Worm (Caenorhabditis elegans) whole organism, mixed stage, embryonic: Measurements from ENCODE around the gene F01D5.6.

Experiments
- M03D4.4 ChIP-seq: sonication (generic microtip); optimal IDR thresholded peaks from 2 replicates; lab custom pipeline; 2017; ENCODE audit warnings: mild to moderate bottlenecking, missing genetic modification characterization, missing compliant biosample characterization
- blmp-1 ChIP-seq: fragments of 150-350 bp; optimal IDR thresholded peaks from 2 replicates; lab custom pipeline; 2014; ENCODE audit warnings: missing biosample characterization, missing genetic modification characterization
- ces-1 ChIP-seq: fragments of 150-350 bp; optimal IDR thresholded peaks from 2 replicates; lab custom pipeline; 2014; ENCODE audit warnings: missing biosample characterization, missing genetic modification reagents, missing genetic modification characterization
- elt-1 ChIP-seq: sonication (generic microtip); optimal IDR thresholded peaks from 2 replicates; lab custom pipeline; 2017; ENCODE audit warnings: missing genetic modification characterization, mild to moderate bottlenecking, missing compliant biosample characterization, antibody characterized with exemption, moderate library complexity, borderline replicate concordance; ENCODE audit not compliant: insufficient read depth
- elt-3 ChIP-seq: fragments of 150-350 bp; optimal IDR thresholded peaks from 2 replicates; lab custom pipeline; 2014; ENCODE audit warnings: missing biosample characterization, missing genetic modification characterization
- flh-1 ChIP-seq: fragments of 200-800 bp; sonication (Bioruptor generic); optimal IDR thresholded peaks from 2 replicates; lab custom pipeline; 2018; ENCODE audit warnings: mild to moderate bottlenecking, missing genetic modification characterization, moderate library complexity, missing compliant biosample characterization
- nhr-12 ChIP-seq: fragments of 150-350 bp; optimal IDR thresholded peaks from 2 replicates; lab custom pipeline; 2014; ENCODE audit warnings: missing biosample characterization, missing genetic modification characterization
- nhr-2 ChIP-seq: fragments of 150-350 bp; optimal IDR thresholded peaks from 2 replicates; lab custom pipeline; 2014; ENCODE audit warnings: missing biosample characterization, missing genetic modification characterization
- pha-4 ChIP-seq: fragments of 150-350 bp; optimal IDR thresholded peaks from 2 replicates; lab custom pipeline; 2018; ENCODE audit warnings: missing biosample characterization, missing genetic modification reagents, missing genetic modification characterization
- snpc-4 ChIP-seq: fragments of 150-350 bp; optimal IDR thresholded peaks from 2 replicates; lab custom pipeline; 2014; ENCODE audit warnings: missing biosample characterization, missing genetic modification characterization
- sptf-1 ChIP-seq: sonication (generic microtip); optimal IDR thresholded peaks from 2 replicates; lab custom pipeline; 2017; ENCODE audit warnings: mild to moderate bottlenecking, missing genetic modification characterization, moderate library complexity, missing compliant biosample characterization
- unc-62 ChIP-seq: fragments of 150-350 bp; optimal IDR thresholded peaks from 2 replicates; lab custom pipeline; 2014; ENCODE audit warnings: missing biosample characterization, missing genetic modification reagents, missing genetic modification characterization
- zip-8 ChIP-seq: fragments of 150-350 bp; optimal IDR thresholded peaks from 2 replicates; lab custom pipeline; 2014; ENCODE audit warnings: missing biosample characterization, missing genetic modification characterization

ce11 chrII:13997477-13997876 is 8.8 kb upstream of the F01D5.6 start, which contains the start of gene F01D5.1:
- TF ChIP-seq blmp-1 (tag; lab: Kevin White, UChicago) (no peak), zip-8 (tag; lab: Kevin White, UChicago) (no peak), elt-1 (no peak), nhr-2 (tag; lab: Kevin White, UChicago) (no peak), pha-4 (no peak), elt-3 (tag; lab: Kevin White, UChicago) (no peak), M03D4.4 (tag; lab: Kevin White, UChicago) (no peak), ces-1 (GFP tag; lab: Kevin White, UChicago) (no peak), sptf-1 (tag; lab: Kevin White, UChicago) (no peak), flh-1 (no peak), nhr-12 (tag; lab: Kevin White, UChicago) (no peak), unc-62 (GFP tag; lab: Kevin White, UChicago) (no peak), snpc-4 (tag; lab: Kevin White, UChicago) (no peak)
